Fruit fly (Drosophila melanogaster): Measurements from ENCODE around the gene CG43861.

DNA sequence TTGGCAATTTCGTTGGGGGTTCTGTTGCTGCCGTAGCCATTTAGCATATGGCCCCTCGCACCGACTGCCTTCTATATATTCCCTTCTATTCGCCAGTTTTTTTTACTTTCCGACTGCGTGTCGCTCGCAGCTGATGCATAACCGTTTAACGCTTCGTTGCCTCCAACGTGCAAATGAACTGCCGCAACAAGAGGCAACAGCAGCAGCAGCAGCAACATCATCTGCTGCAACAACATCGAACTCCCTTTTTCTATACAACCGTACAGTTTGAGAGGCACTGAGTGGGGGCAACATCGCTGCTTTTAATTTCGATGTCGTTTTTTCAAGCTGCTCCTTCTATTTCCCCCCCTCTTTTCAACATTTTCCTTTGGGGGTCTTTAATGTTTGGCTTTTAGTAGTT, 64.9 kb downstream of the CG43861 start:
- TF ChIP-seq CG17806 (tag; optimal IDR thresholded peaks at IDR 0.05) (no peak), CG34367 (tag; optimal IDR thresholded peaks at IDR 0.05) (no peak), Pif1B (GFP tag; optimal IDR thresholded peaks at IDR 0.05) (no peak), EcR (GFP tag; optimal IDR thresholded peaks at IDR 0.05) (no peak), CG12605 (GFP tag; IDR thresholded peaks at IDR 0.05) (no peak), CG4496 (GFP tag; IDR thresholded peaks at IDR 0.05) (no peak), fd96Ca (GFP tag; IDR thresholded peaks at IDR 0.05) (no peak), CG15710 (tag; optimal IDR thresholded peaks at IDR 0.05) (no peak), CG10348 (GFP tag; IDR thresholded peaks at IDR 0.05) (no peak), D1 (tag; optimal IDR thresholded peaks at IDR 0.05) (no peak), Snoo (tag; optimal IDR thresholded peaks at IDR 0.05) (no peak), Ets98B (GFP tag; IDR thresholded peaks at IDR 0.05) (no peak)
